Worm (Caenorhabditis elegans) whole organism, L3 larva: ENCODE data around the gene Y43C5A.3.

ENCODE experiments used
- jun-1 ChIP-seq: fragments of 150-350 bp; optimal IDR thresholded peaks from 2 replicates; lab custom pipeline; 2014; ENCODE audit warnings: missing biosample characterization, missing genetic modification reagents, missing genetic modification characterization
- nhr-67 ChIP-seq: fragments of 150-350 bp; optimal IDR thresholded peaks from 2 replicates; lab custom pipeline; 2014; ENCODE audit warnings: missing biosample characterization, missing genetic modification characterization
- snpc-4 ChIP-seq: fragments of 150-350 bp; optimal IDR thresholded peaks from 2 replicates; lab custom pipeline; 2014; ENCODE audit warnings: missing biosample characterization, missing genetic modification characterization

ce11 chrIV:10304383-10304782 lies 30.5 kb downstream of the Y43C5A.3 start:
- TF ChIP-seq jun-1, result no peak
- TF ChIP-seq snpc-4 (tag; lab: Kevin White, UChicago), result no peak
- no peak for TF ChIP-seq nhr-67 (tag; lab: Kevin White, UChicago)
